Fruit fly (Drosophila melanogaster): Measurements from ENCODE around the gene RabX6.

DNA sequence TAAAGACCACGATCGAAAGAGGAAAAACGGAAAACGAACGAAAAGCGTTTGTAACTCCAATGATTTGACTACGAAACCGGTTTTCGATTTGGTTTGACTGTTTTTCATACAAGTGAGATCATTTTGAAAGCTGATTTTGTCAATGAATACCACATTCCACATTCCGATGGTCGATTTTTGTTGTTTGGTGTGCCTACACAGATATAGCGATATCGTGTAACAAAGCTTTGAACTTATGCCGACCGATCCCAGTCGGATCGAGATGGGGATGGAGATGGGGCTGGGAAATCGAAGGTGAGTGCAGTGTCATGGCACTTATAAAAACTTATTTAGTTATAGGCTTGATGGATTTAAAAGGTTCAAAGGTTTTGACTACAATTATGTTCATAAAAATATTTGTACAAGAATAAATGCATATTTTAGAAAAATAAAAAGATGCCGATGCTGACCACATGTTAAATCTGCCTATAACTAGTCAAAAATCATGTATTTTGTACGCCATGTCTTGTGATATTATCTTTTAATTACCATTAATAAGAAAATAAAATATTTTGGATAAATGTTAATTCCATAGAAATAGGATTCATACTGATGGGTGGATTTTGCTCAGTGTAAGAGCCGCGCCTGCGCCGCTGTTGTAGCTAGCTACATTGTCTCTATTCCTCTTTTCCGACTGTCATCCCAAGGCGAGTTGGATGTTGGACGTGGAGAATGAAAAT, 48.0 kb upstream of the RabX6 start:
- TF ChIP-seq psq (optimal IDR thresholded peaks at IDR 0.05) (no peak), insv (optimal IDR thresholded peaks at IDR 0.05) (no peak), ttk (optimal IDR thresholded peaks at IDR 0.05) (no peak), Myc (optimal IDR thresholded peaks at IDR 0.05) (no peak), h (optimal IDR thresholded peaks at IDR 0.05) (no peak), Sin3A (optimal IDR thresholded peaks at IDR 0.05) (no peak)
